Fruit fly (Drosophila melanogaster): ENCODE measurements around the gene CG14506.

CG14506 gene

DNA sequence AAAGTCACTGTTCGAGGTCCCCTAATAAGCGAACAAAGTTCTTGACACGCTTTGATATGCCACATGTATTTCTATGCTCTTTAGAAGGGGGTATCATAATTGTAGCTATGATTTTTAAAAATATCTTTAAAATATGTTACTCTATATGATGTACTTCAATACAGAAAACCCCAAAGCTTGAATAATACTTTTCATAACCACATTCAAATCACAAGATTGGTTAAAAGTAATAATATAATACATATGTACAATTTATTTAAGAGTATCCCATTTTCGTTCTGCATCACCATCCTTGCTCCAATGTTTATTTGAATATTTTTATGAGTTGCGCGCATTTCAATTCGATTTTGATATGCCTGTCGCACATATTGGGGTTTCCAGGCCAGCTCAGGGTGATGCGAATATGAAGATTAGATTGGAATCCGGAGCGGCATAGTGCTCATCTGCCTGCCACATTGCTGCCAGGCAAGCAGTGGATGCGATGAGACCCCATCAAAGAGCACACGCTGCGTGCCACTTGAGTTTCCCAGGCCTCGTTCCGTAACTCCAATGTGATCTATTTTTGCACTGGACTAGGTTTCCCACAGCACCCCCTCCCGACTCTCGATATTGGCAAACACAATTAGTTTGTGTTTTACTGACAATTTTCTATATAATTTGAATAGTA lies 37.4 kb downstream of the CG14506 start:
- TF ChIP-seq CG7963 (GFP tag; IDR thresholded peaks at IDR 0.05; ENCODE audit: partially characterized antibody) (no peak), dati (GFP tag; IDR thresholded peaks at IDR 0.05) (no peak), CG1603 (tag; optimal IDR thresholded peaks at IDR 0.05) (no peak), Gsc (GFP tag; IDR thresholded peaks at IDR 0.05) (no peak), CG10321 (GFP tag; IDR thresholded peaks at IDR 0.05) (no peak), D19A (tag; optimal IDR thresholded peaks at IDR 0.05) (peak; percentile 93), CoRest (tag; optimal IDR thresholded peaks at IDR 0.05) (peak; percentile 6), PHDP (tag; optimal IDR thresholded peaks at IDR 0.05) (peak; percentile 28), Hr3 (GFP tag; optimal IDR thresholded peaks at IDR 0.05) (no peak), CG18599 (GFP tag; optimal IDR thresholded peaks at IDR 0.05) (no peak), br (optimal IDR thresholded peaks at IDR 0.05) (no peak), zfh2 (GFP tag; optimal IDR thresholded peaks at IDR 0.05) (no peak), twi (tag; optimal IDR thresholded peaks at IDR 0.05) (peak; percentile 94), CG12391 (tag; optimal IDR thresholded peaks at IDR 0.05) (peak; percentile 22), fd96Cb (tag; optimal IDR thresholded peaks at IDR 0.05) (no peak), CG17359 (tag; optimal IDR thresholded peaks at IDR 0.05) (peak; percentile 13), CG42726 (GFP tag; IDR thresholded peaks at IDR 0.05; ENCODE audit: partially characterized antibody) (no peak), CG11504 (tag; optimal IDR thresholded peaks at IDR 0.05) (peak; percentile 27), CG32772 (GFP tag; IDR thresholded peaks at IDR 0.05) (no peak), CG17912 (GFP tag; optimal IDR thresholded peaks at IDR 0.05) (no peak), BtbVII (GFP tag; optimal IDR thresholded peaks at IDR 0.05) (no peak), Sox102F (GFP tag; optimal IDR thresholded peaks at IDR 0.05) (peak; percentile 28), CG8924 (tag; optimal IDR thresholded peaks at IDR 0.05) (peak; percentile 14), caup (GFP tag; optimal IDR thresholded peaks at IDR 0.05; ENCODE audit: severe bottlenecking) (no peak), tx (GFP tag; optimal IDR thresholded peaks at IDR 0.05) (no peak), NFAT (GFP tag; IDR thresholded peaks at IDR 0.05) (no peak), scrt (GFP tag; optimal IDR thresholded peaks at IDR 0.05) (no peak), CG8388 (GFP tag; optimal IDR thresholded peaks at IDR 0.05) (no peak), Kr (GFP tag; optimal IDR thresholded peaks at IDR 0.05) (no peak), grau (tag; optimal IDR thresholded peaks at IDR 0.05) (peak; percentile 15), row (GFP tag; IDR thresholded peaks at IDR 0.05) (peak; percentile 46), dimm (GFP tag; IDR thresholded peaks at IDR 0.05) (no peak), Oli (tag; optimal IDR thresholded peaks at IDR 0.05) (peak; percentile 4), nerfin-1 (tag; optimal IDR thresholded peaks at IDR 0.05) (no peak), gem (tag; optimal IDR thresholded peaks at IDR 0.05) (peak; percentile 31), tap (tag; optimal IDR thresholded peaks at IDR 0.05) (peak; percentile 3), CG12659 (GFP tag; optimal IDR thresholded peaks at IDR 0.05) (no peak), Blimp-1 (GFP tag; optimal IDR thresholded peaks at IDR 0.05) (no peak), Hey (tag; optimal IDR thresholded peaks at IDR 0.05) (no peak), CG33557 (GFP tag; optimal IDR thresholded peaks at IDR 0.05) (no peak), Mes4 (GFP tag; optimal IDR thresholded peaks at IDR 0.05) (no peak), sima (GFP tag; optimal IDR thresholded peaks at IDR 0.05) (no peak), Hr51 (GFP tag; optimal IDR thresholded peaks at IDR 0.05) (peak in 1 of 2 experiments; percentile 27), cas (GFP tag; IDR thresholded peaks at IDR 0.05) (no peak), HLH54F (GFP tag; optimal IDR thresholded peaks at IDR 0.05) (no peak), cg (GFP tag; optimal IDR thresholded peaks at IDR 0.05) (no peak), E2f1 (GFP tag; IDR thresholded peaks at IDR 0.05) (no peak), CG8281 (tag; optimal IDR thresholded peaks at IDR 0.05) (no peak), Camta (GFP tag; optimal IDR thresholded peaks at IDR 0.05) (no peak)

Data from whole organism, embryonic.